Worm (Caenorhabditis elegans) whole organism, midembryonic: ENCODE measurements around the gene C30E1.4.

Source experiments
- T22C8.4 ChIP-seq: fragments of 200-800 bp; sonication (Bioruptor generic); IDR thresholded peaks from 2 replicates; pipeline ENCODE4 v1.3.6; 2022; ENCODE audit warnings: missing genetic modification characterization, missing compliant biosample characterization
- cog-1 ChIP-seq: sonication (generic microtip); optimal IDR thresholded peaks from 2 replicates; lab custom pipeline; 2016; ENCODE audit warnings: missing genetic modification characterization, missing compliant biosample characterization
- flt-1 ChIP-seq: fragments of 200-800 bp; sonication (Bioruptor generic); IDR thresholded peaks from 2 replicates; pipeline ENCODE4 v1.3.6; 2022; ENCODE audit warnings: missing genetic modification characterization, missing compliant biosample characterization
- klf-2 ChIP-seq: fragments of 200-800 bp; sonication (Bioruptor generic); conservative IDR thresholded peaks from 2 replicates; pipeline ENCODE4 v1.3.6; 2022; ENCODE audit warnings: missing genetic modification reagents, missing genetic modification characterization, missing compliant biosample characterization
- med-1 ChIP-seq: sonication (generic microtip); optimal IDR thresholded peaks from 2 replicates; lab custom pipeline; 2017; ENCODE audit warnings: missing genetic modification characterization, mild to moderate bottlenecking, missing compliant biosample characterization, antibody characterized with exemption, missing genetic modification reagents; ENCODE audit not compliant: insufficient read depth
- ref-1 ChIP-seq: fragments of 200-800 bp; sonication (Bioruptor generic); conservative IDR thresholded peaks from 2 replicates; pipeline ENCODE4 v1.3.6; 2022; ENCODE audit warnings: missing genetic modification reagents, missing genetic modification characterization, missing compliant biosample characterization
- tab-1 ChIP-seq: fragments of 200-800 bp; sonication (Bioruptor generic); IDR thresholded peaks from 2 replicates; pipeline ENCODE4 v1.3.6; 2022; ENCODE audit warnings: missing genetic modification characterization, missing compliant biosample characterization
- ztf-23 ChIP-seq: fragments of 200-800 bp; sonication (Bioruptor generic); IDR thresholded peaks from 2 replicates; pipeline ENCODE4 v1.3.6; 2022; ENCODE audit warnings: missing genetic modification reagents, missing genetic modification characterization, missing compliant biosample characterization
- ztf-29 ChIP-seq: fragments of 200-800 bp; sonication (Bioruptor generic); IDR thresholded peaks from 2 replicates; pipeline ENCODE4 v1.3.6; 2022; ENCODE audit warnings: missing genetic modification reagents, missing genetic modification characterization, missing compliant biosample characterization

Gene C30E1.4

ce11 chrX:16931255-16932023, 7.7 kb downstream of the C30E1.4 start:
- TF ChIP-seq ref-1 (GFP tag; lab: Robert Waterston, UW) (0 out of 2 replicates have a peak, but pooled peaks have one; percentile 26), flt-1 (peak; percentile 67), ztf-23 (no peak)

ce11 chrX:16932339-16932738, 8.6 kb downstream of the C30E1.4 start:
- TF ChIP-seq ztf-23, result peak; percentile 73
- peak; percentile 75 for TF ChIP-seq flt-1
- TF ChIP-seq klf-2 (GFP tag; lab: Robert Waterston, UW), result 0 out of 2 replicates have a peak, but pooled peaks have one; percentile 58

ce11 chrX:16937925-16938324, 14.2 kb downstream of the C30E1.4 start:
- TF ChIP-seq flt-1 (peak; percentile 68), T22C8.4 (GFP tag; lab: Robert Waterston, UW) (0 out of 2 replicates have a peak, but pooled peaks have one; percentile 21), ztf-29 (GFP tag; lab: Robert Waterston, UW) (peak; percentile 45; the same call in 1 of the 2 replicates)

ce11 chrX:16942316-16942715, 18.6 kb downstream of the C30E1.4 start:
- no peak for TF ChIP-seq med-1 (GFP tag; lab: Kevin White, UChicago)

ce11 chrX:16943934-16944914, 20.5 kb downstream of the C30E1.4 start:
- peak; percentile 16; the same call in 1 of the 2 replicates for TF ChIP-seq ref-1 (GFP tag; lab: Robert Waterston, UW)
- TF ChIP-seq ztf-23, result peak; percentile 58; the same call in 1 of the 2 replicates
- no peak for TF ChIP-seq med-1 (GFP tag; lab: Kevin White, UChicago)
- peak; percentile 48; the same call in 1 of the 2 replicates for TF ChIP-seq tab-1 (GFP tag; lab: Robert Waterston, UW)
- TF ChIP-seq flt-1, result peak; percentile 63
- TF ChIP-seq klf-2 (GFP tag; lab: Robert Waterston, UW), result 0 out of 2 replicates have a peak, but pooled peaks have one; percentile 28
- no peak for TF ChIP-seq cog-1 (tag; lab: Kevin White, UChicago)

ce11 chrX:16952859-16953258, 29.1 kb downstream of the C30E1.4 start, which contains the start of gene F52G3.8:
TSS of gene F52G3.8 (minus strand) at chrX:16952959.
- TF ChIP-seq ref-1 (GFP tag; lab: Robert Waterston, UW), result no peak
- TF ChIP-seq ztf-23, result no peak
- no peak for TF ChIP-seq med-1 (GFP tag; lab: Kevin White, UChicago)
- no peak for TF ChIP-seq T22C8.4 (GFP tag; lab: Robert Waterston, UW)
- no peak for TF ChIP-seq cog-1 (tag; lab: Kevin White, UChicago)
- TF ChIP-seq klf-2 (GFP tag; lab: Robert Waterston, UW), result no peak
- no peak for TF ChIP-seq flt-1
- TF ChIP-seq tab-1 (GFP tag; lab: Robert Waterston, UW), result no peak
- no peak for TF ChIP-seq ztf-29 (GFP tag; lab: Robert Waterston, UW)

- TF ChIP-seq flt-1 (no peak), ref-1 (GFP tag; lab: Robert Waterston, UW) (no peak), ztf-23 (no peak), tab-1 (GFP tag; lab: Robert Waterston, UW) (no peak), cog-1 (tag; lab: Kevin White, UChicago) (no peak), ztf-29 (GFP tag; lab: Robert Waterston, UW) (no peak), klf-2 (GFP tag; lab: Robert Waterston, UW) (no peak), T22C8.4 (GFP tag; lab: Robert Waterston, UW) (no peak), med-1 (GFP tag; lab: Kevin White, UChicago) (no peak)
Measured at ce11 chrX:16958015-16958414, 34.3 kb downstream of the C30E1.4 start.

- TF ChIP-seq ztf-29 (GFP tag; lab: Robert Waterston, UW) (no peak), klf-2 (GFP tag; lab: Robert Waterston, UW) (no peak), tab-1 (GFP tag; lab: Robert Waterston, UW) (no peak), ref-1 (GFP tag; lab: Robert Waterston, UW) (no peak), cog-1 (tag; lab: Kevin White, UChicago) (no peak), med-1 (GFP tag; lab: Kevin White, UChicago) (no peak), ztf-23 (no peak), T22C8.4 (GFP tag; lab: Robert Waterston, UW) (no peak), flt-1 (no peak)
Measured at ce11 chrX:16960346-16960745, 36.6 kb downstream of the C30E1.4 start.

- TF ChIP-seq T22C8.4 (GFP tag; lab: Robert Waterston, UW) (peak; percentile 81), ztf-23 (peak; percentile 72), cog-1 (tag; lab: Kevin White, UChicago) (peak; percentile 89), flt-1 (peak; percentile 82), ref-1 (GFP tag; lab: Robert Waterston, UW) (no peak), klf-2 (GFP tag; lab: Robert Waterston, UW) (no peak), ztf-29 (GFP tag; lab: Robert Waterston, UW) (no peak)
Measured at ce11 chrX:16961387-16961786, 37.7 kb downstream of the C30E1.4 start.
